Fruit fly (Drosophila melanogaster): Measurements from ENCODE around the gene lmgB.
A peak's percentile ranks its signal among the peaks of the same experiment; 100 is the strongest.

Gene lmgB

DNA sequence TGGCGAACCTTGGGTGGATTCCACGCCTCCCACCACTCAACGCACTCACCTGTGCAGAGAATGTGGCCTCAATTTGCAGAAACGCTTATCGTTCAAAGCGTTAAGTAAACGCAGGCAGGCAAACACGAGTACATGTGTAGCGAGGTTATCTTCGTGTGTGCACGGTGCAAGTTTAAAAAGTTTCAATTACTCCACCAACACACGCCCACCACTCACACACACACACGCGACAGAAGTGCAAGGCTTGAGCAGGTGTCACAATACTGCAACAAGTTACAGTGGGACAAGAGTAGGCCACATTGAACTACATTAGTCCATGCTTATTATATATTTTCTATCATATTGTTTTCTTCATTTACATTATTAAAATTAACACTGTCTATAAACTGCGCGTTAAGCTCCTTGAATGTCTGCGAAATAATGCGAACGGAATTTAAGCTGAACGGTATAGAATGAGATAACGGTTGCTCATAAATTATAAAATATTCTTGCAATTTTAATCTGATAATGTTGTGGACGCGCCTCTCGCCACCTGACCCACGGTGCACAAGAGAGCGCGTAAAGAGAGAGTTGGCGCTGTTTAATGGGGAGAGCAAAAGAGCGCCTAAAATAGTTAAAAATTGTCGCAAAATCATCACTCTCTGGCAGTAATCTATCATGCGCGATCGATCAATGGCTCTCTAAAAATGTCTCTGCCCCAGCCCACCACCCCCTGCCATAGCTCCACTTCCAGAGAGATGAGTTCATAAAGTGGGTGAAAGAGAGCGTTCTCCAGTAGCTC, 6.3 kb upstream of the lmgB start (continued):
- TF ChIP-seq CG8290 (GFP tag; optimal IDR thresholded peaks at IDR 0.05) (peak; percentile 72), CG8290 (tag; optimal IDR thresholded peaks at IDR 0.05) (peak; percentile 81 to 85), ind (GFP tag; optimal IDR thresholded peaks at IDR 0.05) (peak; percentile 93), nau (GFP tag; optimal IDR thresholded peaks at IDR 0.05) (peak; percentile 96), sr (GFP tag; IDR thresholded peaks at IDR 0.05) (peak; percentile 70; the same call in 2 of the 3 replicates), Ravus (GFP tag; IDR thresholded peaks at IDR 0.05) (peak; percentile 76), bsh (GFP tag; optimal IDR thresholded peaks at IDR 0.05) (peak; percentile 96 to 98), CG10431 (GFP tag; optimal IDR thresholded peaks at IDR 0.05) (peak; percentile 92), Dad (GFP tag; optimal IDR thresholded peaks at IDR 0.05) (peak; percentile 76), dmrt11E (tag; optimal IDR thresholded peaks at IDR 0.05) (peak; percentile 91), hkb (optimal IDR thresholded peaks at IDR 0.05) (no peak), hkb (GFP tag; IDR thresholded peaks at IDR 0.05) (peak; percentile 98), fd96Cb (tag; optimal IDR thresholded peaks at IDR 0.05) (peak; percentile 98), Camta (GFP tag; optimal IDR thresholded peaks at IDR 0.05) (peak; percentile 79), Oli (tag; optimal IDR thresholded peaks at IDR 0.05) (peak; percentile 98), GATAe (GFP tag; conservative IDR thresholded peaks at IDR 0.05) (0 out of 2 replicates have a peak, but pooled peaks have one; percentile 8), ac (GFP tag; optimal IDR thresholded peaks at IDR 0.05) (peak; percentile 31), CG31441 (GFP tag; IDR thresholded peaks at IDR 0.05) (peak; percentile 82), CG5953 (GFP tag; IDR thresholded peaks at IDR 0.05) (peak; percentile 93), HLH4C (GFP tag; IDR thresholded peaks at IDR 0.05; ENCODE audit: partially characterized antibody) (0 out of 3 replicates have a peak, but pooled peaks have one; percentile 54), CG9609 (GFP tag; optimal IDR thresholded peaks at IDR 0.05) (peak; percentile 72), CG6272 (GFP tag; IDR thresholded peaks at IDR 0.05) (peak; percentile 90), fd64A (GFP tag; optimal IDR thresholded peaks at IDR 0.05) (peak; percentile 97), B-H1 (GFP tag; IDR thresholded peaks at IDR 0.05) (peak; percentile 92), CG7839 (tag; optimal IDR thresholded peaks at IDR 0.05) (peak; percentile 97), da (GFP tag; optimal IDR thresholded peaks at IDR 0.05) (peak; percentile 64), CG10462 (GFP tag; optimal IDR thresholded peaks at IDR 0.05) (peak; percentile 92), bbx (GFP tag; IDR thresholded peaks at IDR 0.05; ENCODE audit: partially characterized antibody) (no peak; the same call in 1 of the 2 replicates), cato (GFP tag; optimal IDR thresholded peaks at IDR 0.05; ENCODE audit: borderline replicate concordance) (peak; percentile 90), CG9437 (GFP tag; optimal IDR thresholded peaks at IDR 0.05) (peak; percentile 70), CG30431 (GFP tag; optimal IDR thresholded peaks at IDR 0.05) (peak; percentile 88), insv (GFP tag; optimal IDR thresholded peaks at IDR 0.05) (peak in 1 of 2 experiments; percentile 51), ci (GFP tag; IDR thresholded peaks at IDR 0.05) (peak; percentile 96), eve (GFP tag; optimal IDR thresholded peaks at IDR 0.05) (peak in 1 of 2 experiments; percentile 99), CG6689 (GFP tag; IDR thresholded peaks at IDR 0.05) (peak; percentile 96), tx (GFP tag; optimal IDR thresholded peaks at IDR 0.05) (peak; percentile 74), H2.0 (GFP tag; IDR thresholded peaks at IDR 0.05) (peak; percentile 86), CG6683 (GFP tag; optimal IDR thresholded peaks at IDR 0.05) (peak; percentile 79), Sry-β (GFP tag; optimal IDR thresholded peaks at IDR 0.05) (peak; percentile 64), ERR (GFP tag; optimal IDR thresholded peaks at IDR 0.05) (peak; percentile 58), Dip2 (GFP tag; IDR thresholded peaks at IDR 0.05) (peak; percentile 71; the same call in 1 of the 2 replicates), seq (GFP tag; IDR thresholded peaks at IDR 0.05) (peak; percentile 96), CG2678 (tag; optimal IDR thresholded peaks at IDR 0.05) (peak; percentile 97), grau (tag; optimal IDR thresholded peaks at IDR 0.05) (peak; percentile 95), CG3847 (GFP tag; IDR thresholded peaks at IDR 0.05) (peak; percentile 84), hb (GFP tag; IDR thresholded peaks at IDR 0.05; ENCODE audit: partially characterized antibody) (no peak; the same call in 2 of the 3 replicates), CG4424 (GFP tag; optimal IDR thresholded peaks at IDR 0.05) (peak; percentile 94), CG4854 (GFP tag; optimal IDR thresholded peaks at IDR 0.05) (peak; percentile 80), CoRest (tag; optimal IDR thresholded peaks at IDR 0.05) (peak; percentile 97)
